Worm (Caenorhabditis elegans) whole organism, dauer: ENCODE results near the gene ugt-10.

Experiments used
- unc-62 ChIP-seq: sonication (generic microtip); optimal IDR thresholded peaks from 2 replicates; lab custom pipeline; 2017; ENCODE audit warnings: missing biosample characterization, missing genetic modification reagents, missing genetic modification characterization

ugt-10 gene

DNA sequence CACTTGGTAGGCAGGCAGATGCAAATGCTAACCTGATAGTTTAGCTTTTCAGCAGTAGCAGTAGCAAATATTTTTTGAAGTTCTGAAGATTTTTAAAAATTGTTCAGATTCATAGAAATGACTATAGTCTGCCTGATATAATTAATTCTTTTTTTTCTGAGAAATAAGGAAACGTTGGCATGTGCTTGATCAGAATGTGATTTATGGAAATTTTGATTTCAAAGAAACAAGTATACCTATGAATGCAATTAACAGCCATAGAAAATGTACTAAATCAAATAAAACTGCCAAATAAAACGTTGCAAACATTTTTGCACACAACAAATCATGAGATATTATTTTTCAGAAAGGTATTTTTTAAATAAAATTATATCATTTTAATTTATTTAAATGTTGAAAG lies 29.3 kb downstream of the ugt-10 start:
- TF ChIP-seq unc-62 (GFP tag; lab: Kevin White, UChicago), result no peak

DNA sequence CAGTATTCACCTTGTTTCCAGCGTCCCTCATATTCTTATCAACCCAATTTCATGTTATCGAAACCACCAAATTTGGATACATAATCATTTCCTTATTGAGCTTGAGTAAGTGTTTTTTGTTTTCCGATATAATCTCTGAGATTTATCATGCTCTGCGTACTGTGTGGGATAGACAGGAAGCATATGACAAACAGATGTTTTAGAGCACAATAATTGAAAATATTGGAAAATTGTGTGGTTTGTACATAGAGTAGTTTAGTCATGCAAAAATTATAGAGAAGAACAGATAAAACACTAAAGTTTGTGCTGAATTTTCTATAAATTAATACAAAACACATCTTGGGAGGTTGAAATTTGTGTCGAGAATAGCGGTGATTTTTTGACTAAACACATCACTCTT lies 31.2 kb downstream of the ugt-10 start:
- no peak for TF ChIP-seq unc-62 (GFP tag; lab: Kevin White, UChicago)

- no peak for TF ChIP-seq unc-62 (GFP tag; lab: Kevin White, UChicago)
These were observed 32.4 kb downstream of the ugt-10 start for ce11 chrV:4867535-4867934.

ce11 chrV:4865364-4865763 lies 34.6 kb downstream of the ugt-10 start, which contains the start of gene srd-32:
Gene srd-32 (plus strand): TSS chrV:4865664.
- TF ChIP-seq unc-62 (GFP tag; lab: Kevin White, UChicago), result no peak

DNA sequence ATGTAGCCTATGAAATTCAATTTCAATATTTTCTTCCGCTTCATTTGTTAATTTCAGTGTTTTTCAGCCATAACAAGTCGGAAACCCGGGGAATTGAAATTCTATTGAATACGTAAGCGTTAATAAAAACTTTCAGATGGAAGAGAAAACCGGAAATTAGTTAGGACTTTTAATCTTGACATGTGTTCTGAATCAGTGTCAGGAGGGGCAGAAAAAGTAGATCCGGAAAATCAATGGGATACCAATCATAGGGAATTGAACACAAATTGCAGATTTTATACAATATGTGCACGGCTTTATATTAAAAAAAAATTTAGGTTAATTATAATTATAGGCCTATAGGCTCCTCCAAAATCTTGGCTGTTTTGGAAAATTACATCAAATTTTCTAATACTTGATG lies 35.6 kb downstream of the ugt-10 start:
- TF ChIP-seq unc-62 (GFP tag; lab: Kevin White, UChicago), result no peak

- no peak for TF ChIP-seq unc-62 (GFP tag; lab: Kevin White, UChicago)
These were observed 37.2 kb downstream of the ugt-10 start, which contains the start of gene C37H5.13 for ce11 chrV:4862737-4863136. Gene C37H5.13 (minus strand): TSS chrV:4862965.

DNA sequence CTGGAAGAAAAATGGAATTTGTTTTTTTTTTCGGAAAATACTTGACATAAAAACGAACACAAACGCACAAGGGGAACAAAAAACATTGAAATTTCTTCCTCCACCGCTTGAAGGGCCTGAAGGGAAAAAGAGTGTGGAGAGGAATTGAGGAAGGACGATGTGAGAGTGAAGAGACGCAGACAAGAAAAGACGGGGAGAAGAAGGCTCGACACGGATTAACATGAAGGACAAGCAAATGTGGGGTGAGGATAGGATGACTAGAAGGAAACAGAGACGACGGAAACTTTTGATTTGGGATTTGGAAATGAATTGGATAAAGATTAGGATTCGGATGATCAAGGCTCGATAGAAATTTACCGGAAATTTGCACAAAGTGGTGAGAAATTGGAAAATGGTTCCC lies 39.4 kb downstream of the ugt-10 start:
- TF ChIP-seq unc-62 (GFP tag; lab: Kevin White, UChicago), result no peak

DNA sequence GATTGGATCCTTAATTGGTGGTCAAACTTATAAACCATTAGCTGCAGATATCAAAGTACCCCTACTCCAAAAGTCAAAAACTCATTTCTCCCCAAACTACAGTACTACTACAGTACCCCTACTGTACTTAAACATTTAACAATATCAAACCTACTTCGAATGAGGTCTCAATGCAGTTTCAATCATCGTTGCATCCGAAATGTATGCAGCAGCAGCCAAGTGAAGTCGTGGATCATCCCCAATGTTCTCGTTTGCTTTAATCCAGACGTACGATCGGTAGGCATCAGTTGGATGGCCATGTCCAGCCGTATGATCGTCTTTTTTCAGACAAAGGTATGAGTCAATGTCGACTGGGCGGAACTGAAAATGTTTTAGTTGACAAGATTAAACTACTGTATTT lies 42.4 kb downstream of the ugt-10 start:
- TF ChIP-seq unc-62 (GFP tag; lab: Kevin White, UChicago), result no peak

- no peak for TF ChIP-seq unc-62 (GFP tag; lab: Kevin White, UChicago)
These were observed 48.0 kb downstream of the ugt-10 start for ce11 chrV:4851969-4852368.

ce11 chrV:4851138-4851537 lies 48.8 kb downstream of the ugt-10 start, which contains the start of gene nex-4:
Gene nex-4 (plus strand): TSS chrV:4851438.
- no peak for TF ChIP-seq unc-62 (GFP tag; lab: Kevin White, UChicago)

ce11 chrV:4850446-4850845 lies 49.5 kb downstream of the ugt-10 start:
- TF ChIP-seq unc-62 (GFP tag; lab: Kevin White, UChicago), result no peak
